Worm (Caenorhabditis elegans): Measurements from ENCODE around the gene F13E9.5.

Gene F13E9.5

DNA sequence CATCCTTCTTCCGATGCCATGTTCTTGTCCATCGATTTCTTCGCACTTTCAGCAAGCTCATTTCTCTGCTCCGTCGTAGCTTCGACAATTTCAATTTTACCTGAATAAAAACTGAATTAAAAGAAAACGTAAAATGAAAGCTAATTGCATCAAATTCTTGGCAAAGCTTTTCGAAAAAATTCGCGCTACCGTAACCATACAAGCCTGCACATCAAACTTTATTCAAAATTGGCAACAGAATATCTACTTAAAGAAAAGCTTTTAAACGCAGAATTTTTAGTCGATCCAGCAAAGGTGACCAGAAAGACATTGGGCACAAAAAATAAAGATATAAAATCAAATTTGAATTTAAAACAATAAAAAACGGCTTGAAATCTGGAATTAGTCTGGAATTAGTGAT lies 41.9 kb downstream of the F13E9.5 start:
- TF ChIP-seq snpc-4 (tag; optimal IDR thresholded peaks at IDR 0.05) (no peak), ceh-82 (tag; optimal IDR thresholded peaks at IDR 0.05) (no peak), nhr-77 (tag; optimal IDR thresholded peaks at IDR 0.05) (no peak), skn-1 (tag; optimal IDR thresholded peaks at IDR 0.05) (no peak), F13H6.1 (tag; optimal IDR thresholded peaks at IDR 0.05) (no peak), ztf-11 (tag; optimal IDR thresholded peaks at IDR 0.05) (no peak), mdl-1 (tag; optimal IDR thresholded peaks at IDR 0.05) (no peak), nhr-21 (tag; optimal IDR thresholded peaks at IDR 0.05) (no peak), elt-3 (tag; optimal IDR thresholded peaks at IDR 0.05) (no peak), sem-4 (tag; optimal IDR thresholded peaks at IDR 0.05) (no peak)
